Worm (Caenorhabditis elegans) whole organism, young adult: ENCODE data around the gene kqt-3.

ENCODE experiments used
- B0019.2 ChIP-seq: fragments of 200-800 bp; sonication (Bioruptor generic); conservative IDR thresholded peaks from 2 replicates; pipeline ENCODE4 v1.3.6; 2022; ENCODE audit warnings: missing genetic modification reagents, missing genetic modification characterization, missing compliant biosample characterization
- C17E4.6 ChIP-seq: fragments of 200-800 bp; sonication (Bioruptor generic); IDR thresholded peaks from 2 replicates; pipeline ENCODE4 v1.3.6; 2022; ENCODE audit warnings: missing genetic modification reagents, missing genetic modification characterization, missing compliant biosample characterization
- D2030.7 ChIP-seq: fragments of 200-800 bp; sonication (Bioruptor generic); IDR thresholded peaks from 2 replicates; pipeline ENCODE4 v1.3.6; 2022; ENCODE audit warnings: missing genetic modification reagents, missing genetic modification characterization, missing compliant biosample characterization
- F10E7.11 ChIP-seq: sonication (generic microtip); optimal IDR thresholded peaks from 2 replicates; lab custom pipeline; 2017; ENCODE audit warnings: mild to moderate bottlenecking, missing genetic modification characterization, moderate library complexity, missing compliant biosample characterization
- F22D6.2 ChIP-seq: sonication (generic microtip); optimal IDR thresholded peaks from 2 replicates; lab custom pipeline; 2016; ENCODE audit warnings: mild to moderate bottlenecking, missing genetic modification characterization, missing compliant biosample characterization
- F23B12.7 ChIP-seq: sonication (generic microtip); optimal IDR thresholded peaks from 2 replicates; lab custom pipeline; 2017; ENCODE audit warnings: missing genetic modification characterization, mild to moderate bottlenecking, missing compliant biosample characterization, antibody characterized with exemption, moderate library complexity; ENCODE audit not compliant: insufficient read depth
- F33H1.4 ChIP-seq: fragments of 200-800 bp; sonication (Bioruptor generic); IDR thresholded peaks from 2 replicates; pipeline ENCODE4 v1.3.6; 2022; ENCODE audit warnings: missing genetic modification reagents, missing genetic modification characterization, missing compliant biosample characterization
- F55B11.4 ChIP-seq: sonication (generic microtip); optimal IDR thresholded peaks from 2 replicates; lab custom pipeline; 2016; ENCODE audit warnings: missing compliant biosample characterization, missing genetic modification characterization, borderline replicate concordance; ENCODE audit not compliant: insufficient read depth
- F57C9.4 ChIP-seq: sonication (generic microtip); optimal IDR thresholded peaks from 2 replicates; lab custom pipeline; 2017; ENCODE audit warnings: mild to moderate bottlenecking, missing genetic modification characterization, missing compliant biosample characterization
- T26A5.8 ChIP-seq: sonication (generic microtip); optimal IDR thresholded peaks from 2 replicates; lab custom pipeline; 2016; ENCODE audit warnings: missing genetic modification characterization, missing compliant biosample characterization
- Y56A3A.18 ChIP-seq: fragments of 200-800 bp; sonication (Bioruptor generic); IDR thresholded peaks from 2 replicates; pipeline ENCODE4 v1.3.6; 2022; ENCODE audit warnings: missing genetic modification reagents, missing genetic modification characterization, missing compliant biosample characterization
- Y67H2A.10 ChIP-seq: fragments of 200-800 bp; sonication (Bioruptor generic); conservative IDR thresholded peaks from 2 replicates; pipeline ENCODE4 v1.3.6; 2022; ENCODE audit warnings: missing genetic modification reagents, missing genetic modification characterization, missing compliant biosample characterization
- ZK185.1 ChIP-seq: sonication (generic microtip); optimal IDR thresholded peaks from 2 replicates; lab custom pipeline; 2016; ENCODE audit warnings: mild to moderate bottlenecking, missing genetic modification characterization, missing compliant biosample characterization; ENCODE audit not compliant: poor library complexity, severe bottlenecking
- akir-1 ChIP-seq: fragments of 200-800 bp; sonication (Bioruptor generic); optimal IDR thresholded peaks from 2 replicates; lab custom pipeline; 2018; ENCODE audit warnings: mild to moderate bottlenecking, missing genetic modification characterization, moderate library complexity, missing compliant biosample characterization
- aptf-3 ChIP-seq: fragments of 200-800 bp; sonication (Bioruptor generic); IDR thresholded peaks from 2 replicates; pipeline ENCODE4 v1.3.6; 2022; ENCODE audit warnings: missing genetic modification characterization, missing compliant biosample characterization
- attf-3 ChIP-seq: fragments of 200-800 bp; sonication (Bioruptor generic); conservative IDR thresholded peaks from 2 replicates; pipeline ENCODE4 v1.3.6; 2022; ENCODE audit warnings: missing genetic modification reagents, missing genetic modification characterization, missing compliant biosample characterization
- attf-5 ChIP-seq: fragments of 200-800 bp; sonication (Bioruptor generic); optimal IDR thresholded peaks from 2 replicates; lab custom pipeline; 2018; ENCODE audit warnings: mild to moderate bottlenecking, missing genetic modification characterization, missing compliant biosample characterization
- bed-1 ChIP-seq: fragments of 200-800 bp; sonication (Bioruptor generic); IDR thresholded peaks from 2 replicates; pipeline ENCODE4 v1.3.6; 2022; ENCODE audit warnings: missing genetic modification reagents, missing genetic modification characterization, missing compliant biosample characterization
- ceh-27 ChIP-seq: fragments of 200-800 bp; sonication (Bioruptor generic); optimal IDR thresholded peaks from 2 replicates; lab custom pipeline; 2018; ENCODE audit warnings: mild to moderate bottlenecking, missing genetic modification characterization, moderate library complexity, missing compliant biosample characterization
- ceh-40 ChIP-seq: fragments of 200-800 bp; sonication (Bioruptor generic); IDR thresholded peaks from 2 replicates; pipeline ENCODE4 v1.3.6; 2022; ENCODE audit warnings: missing genetic modification characterization, missing compliant biosample characterization
- ceh-58 ChIP-seq: fragments of 200-800 bp; sonication (Bioruptor generic); IDR thresholded peaks from 2 replicates; pipeline ENCODE4 v1.3.6; 2022; ENCODE audit warnings: missing genetic modification characterization, missing compliant biosample characterization
- chd-7 ChIP-seq: sonication (generic microtip); optimal IDR thresholded peaks from 2 replicates; lab custom pipeline; 2016; ENCODE audit warnings: mild to moderate bottlenecking, missing genetic modification characterization, moderate library complexity, missing compliant biosample characterization
- die-1 ChIP-seq: sonication (generic microtip); optimal IDR thresholded peaks from 2 replicates; lab custom pipeline; 2016; ENCODE audit warnings: missing genotype, mild to moderate bottlenecking, missing genetic modification characterization, missing compliant biosample characterization
- dpff-1 ChIP-seq: sonication (generic microtip); optimal IDR thresholded peaks from 2 replicates; lab custom pipeline; 2017; ENCODE audit warnings: mild to moderate bottlenecking, missing genetic modification characterization, missing compliant biosample characterization
- dpl-1 ChIP-seq: fragments of 150-350 bp; optimal IDR thresholded peaks from 2 replicates; lab custom pipeline; 2014; ENCODE audit warnings: missing biosample characterization, missing genetic modification reagents, missing genetic modification characterization
- efl-1 ChIP-seq: fragments of 150-350 bp; optimal IDR thresholded peaks from 2 replicates; lab custom pipeline; 2014; ENCODE audit warnings: missing biosample characterization, missing genetic modification reagents, missing genetic modification characterization
- egl-18 ChIP-seq: fragments of 200-800 bp; sonication (Bioruptor generic); IDR thresholded peaks from 2 replicates; pipeline ENCODE4 v1.3.6; 2022; ENCODE audit warnings: missing genetic modification reagents, missing genetic modification characterization, missing compliant biosample characterization
- egl-44 ChIP-seq: fragments of 200-800 bp; sonication (Bioruptor generic); IDR thresholded peaks from 2 replicates; pipeline ENCODE4 v1.3.6; 2022; ENCODE audit warnings: missing genetic modification reagents, missing genetic modification characterization, missing compliant biosample characterization
- egrh-3 ChIP-seq: fragments of 200-800 bp; sonication (Bioruptor generic); IDR thresholded peaks from 2 replicates; pipeline ENCODE4 v1.3.6; 2022; ENCODE audit warnings: missing genetic modification reagents, missing genetic modification characterization, missing compliant biosample characterization
- hlh-12 ChIP-seq: sonication (generic microtip); optimal IDR thresholded peaks from 2 replicates; lab custom pipeline; 2016; ENCODE audit warnings: missing genetic modification characterization, missing compliant biosample characterization
- hmg-20 ChIP-seq: fragments of 200-800 bp; sonication (Bioruptor generic); IDR thresholded peaks from 2 replicates; pipeline ENCODE4 v1.3.6; 2022; ENCODE audit warnings: missing genetic modification reagents, missing genetic modification characterization, missing compliant biosample characterization
- hrde-1 ChIP-seq: sonication (generic microtip); optimal IDR thresholded peaks from 2 replicates; lab custom pipeline; 2016; ENCODE audit warnings: missing genetic modification characterization, mild to moderate bottlenecking, missing compliant biosample characterization, moderate library complexity, missing genotype, missing genetic modification reagents, borderline replicate concordance
- lin-40 ChIP-seq: sonication (generic microtip); optimal IDR thresholded peaks from 2 replicates; lab custom pipeline; 2016; ENCODE audit warnings: missing genetic modification characterization, mild to moderate bottlenecking, missing compliant biosample characterization, missing genotype, missing genetic modification reagents
- lin-54 ChIP-seq: fragments of 200-800 bp; sonication (Bioruptor generic); optimal IDR thresholded peaks from 2 replicates; lab custom pipeline; 2018; ENCODE audit warnings: mild to moderate bottlenecking, missing genetic modification characterization, missing compliant biosample characterization
- lir-1 ChIP-seq: fragments of 200-800 bp; sonication (Bioruptor generic); conservative IDR thresholded peaks from 2 replicates; pipeline ENCODE4 v1.3.6; 2022; ENCODE audit warnings: missing genetic modification reagents, missing genetic modification characterization, missing compliant biosample characterization
- madf-3 ChIP-seq: fragments of 200-800 bp; sonication (Bioruptor generic); IDR thresholded peaks from 2 replicates; pipeline ENCODE4 v1.3.6; 2022; ENCODE audit warnings: missing genetic modification reagents, missing genetic modification characterization, missing compliant biosample characterization
- mel-28 ChIP-seq: sonication (generic microtip); optimal IDR thresholded peaks from 2 replicates; lab custom pipeline; 2016; ENCODE audit warnings: borderline replicate concordance, mild to moderate bottlenecking, missing genetic modification characterization, missing compliant biosample characterization
- mxl-1 ChIP-seq: sonication (generic microtip); optimal IDR thresholded peaks from 2 replicates; lab custom pipeline; 2016; ENCODE audit warnings: missing genetic modification characterization, missing compliant biosample characterization
- nfya-1 ChIP-seq: sonication (generic microtip); optimal IDR thresholded peaks from 2 replicates; lab custom pipeline; 2017; ENCODE audit warnings: antibody characterized with exemption, missing compliant biosample characterization, missing genetic modification characterization, borderline replicate concordance; ENCODE audit not compliant: insufficient read depth
- nhr-27 ChIP-seq: fragments of 200-800 bp; sonication (Bioruptor generic); optimal IDR thresholded peaks from 2 replicates; lab custom pipeline; 2018; ENCODE audit warnings: mild to moderate bottlenecking, missing genetic modification characterization, moderate library complexity, missing compliant biosample characterization
- nhr-80 ChIP-seq: sonication (generic microtip); optimal IDR thresholded peaks from 2 replicates; lab custom pipeline; 2016; ENCODE audit warnings: missing genetic modification characterization, missing compliant biosample characterization
- nhr-90 ChIP-seq: sonication (generic microtip); optimal IDR thresholded peaks from 2 replicates; lab custom pipeline; 2016; ENCODE audit warnings: missing genotype, mild to moderate bottlenecking, missing genetic modification characterization, missing compliant biosample characterization
- pha-4 ChIP-seq: fragments of 150-350 bp; sonication (generic microtip); optimal IDR thresholded peaks from 2 replicates; lab custom pipeline; 2014; ENCODE audit warnings: missing biosample characterization, missing genetic modification reagents, missing genetic modification characterization
- sdz-38 ChIP-seq: sonication (generic microtip); optimal IDR thresholded peaks from 2 replicates; lab custom pipeline; 2016; ENCODE audit warnings: missing genotype, missing genetic modification characterization, missing compliant biosample characterization
- somi-1 ChIP-seq: fragments of 200-800 bp; sonication (Bioruptor generic); optimal IDR thresholded peaks from 2 replicates; lab custom pipeline; 2018; ENCODE audit warnings: mild to moderate bottlenecking, missing genetic modification characterization, missing compliant biosample characterization
- sptf-2 ChIP-seq: fragments of 200-800 bp; sonication (Bioruptor generic); optimal IDR thresholded peaks from 2 replicates; lab custom pipeline; 2018; ENCODE audit warnings: mild to moderate bottlenecking, missing genetic modification characterization, missing compliant biosample characterization
- tbx-9 ChIP-seq: sonication (generic microtip); optimal IDR thresholded peaks from 2 replicates; lab custom pipeline; 2016; ENCODE audit warnings: borderline replicate concordance, missing genetic modification characterization, inconsistent platforms, missing compliant biosample characterization
- unc-62 ChIP-seq: fragments of 150-350 bp; optimal IDR thresholded peaks from 2 replicates; lab custom pipeline; 2014; ENCODE audit warnings: missing biosample characterization, missing genetic modification reagents, missing genetic modification characterization
- zim-3 ChIP-seq: sonication (generic microtip); optimal IDR thresholded peaks from 2 replicates; lab custom pipeline; 2017; ENCODE audit warnings: mild to moderate bottlenecking, missing genetic modification characterization, moderate library complexity, missing compliant biosample characterization

The kqt-3 gene

DNA sequence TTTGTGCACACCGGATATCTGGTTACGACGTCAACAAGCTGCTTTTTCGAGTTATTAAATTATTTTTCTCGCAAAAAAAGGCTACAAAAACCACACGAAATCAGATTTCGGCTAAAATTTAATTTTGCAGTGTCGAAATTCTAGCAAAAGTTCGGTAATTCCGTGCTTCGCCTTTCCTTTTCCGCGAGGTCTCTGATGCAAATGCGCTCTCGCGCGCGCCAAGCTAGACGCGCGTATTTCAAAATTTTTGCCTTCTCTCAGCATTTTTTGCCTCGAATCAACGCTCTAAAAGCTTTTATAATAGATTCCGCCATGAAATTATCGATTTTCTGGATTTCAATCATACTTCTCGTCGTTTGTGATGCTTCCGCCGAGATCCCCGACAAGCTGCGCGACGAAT, 26.7 kb downstream of the kqt-3 start, which contains the start of gene Y54G9A.5 (continued):
- TF ChIP-seq F23B12.7 (peak; percentile 43), F55B11.4 (tag; lab: Kevin White, UChicago) (no peak), madf-3 (GFP tag; lab: Robert Waterston, UW) (peak; percentile 53; the same call in 1 of the 2 replicates), ceh-58 (GFP tag; lab: Robert Waterston, UW) (no peak), lin-54 (GFP tag; lab: Kevin White, UChicago) (peak; percentile 77), ceh-27 (GFP tag; lab: Kevin White, UChicago) (no peak), B0019.2 (0 out of 2 replicates have a peak, but pooled peaks have one; percentile 34), egrh-3 (GFP tag; lab: Robert Waterston, UW) (no peak), D2030.7 (GFP tag; lab: Robert Waterston, UW) (peak; percentile 85), nhr-90 (tag; lab: Kevin White, UChicago) (no peak), lir-1 (no peak), efl-1 (GFP tag; lab: Kevin White, UChicago) (peak; percentile 85), egl-18 (no peak), hlh-12 (tag; lab: Kevin White, UChicago) (no peak), F22D6.2 (tag; lab: Kevin White, UChicago) (no peak), dpl-1 (GFP tag; lab: Kevin White, UChicago) (peak; percentile 66), ZK185.1 (tag; lab: Kevin White, UChicago) (no peak), ceh-40 (GFP tag; lab: Robert Waterston, UW) (no peak), C17E4.6 (GFP tag; lab: Robert Waterston, UW) (no peak), sptf-2 (GFP tag; lab: Kevin White, UChicago) (no peak), hrde-1 (tag; lab: Kevin White, UChicago) (no peak), somi-1 (GFP tag; lab: Kevin White, UChicago) (no peak), dpff-1 (tag; lab: Kevin White, UChicago) (no peak), nhr-80 (tag; lab: Kevin White, UChicago) (no peak), sdz-38 (tag; lab: Kevin White, UChicago) (no peak), F33H1.4 (GFP tag; lab: Robert Waterston, UW) (peak; percentile 62), mxl-1 (tag; lab: Kevin White, UChicago) (no peak), mel-28 (tag; lab: Kevin White, UChicago) (no peak), pha-4 (no peak), nhr-27 (tag; lab: Kevin White, UChicago) (no peak), bed-1 (GFP tag; lab: Robert Waterston, UW) (no peak), T26A5.8 (tag; lab: Kevin White, UChicago) (no peak), lin-40 (tag; lab: Kevin White, UChicago) (no peak), attf-5 (GFP tag; lab: Kevin White, UChicago) (no peak), aptf-3 (GFP tag; lab: Robert Waterston, UW) (no peak), Y56A3A.18 (GFP tag; lab: Robert Waterston, UW) (no peak), attf-3 (GFP tag; lab: Robert Waterston, UW) (peak; percentile 56; the same call in 1 of the 2 replicates), egl-44 (no peak), Y67H2A.10 (0 out of 2 replicates have a peak, but pooled peaks have one; percentile 40), nfya-1 (tag; lab: Kevin White, UChicago) (no peak), F10E7.11 (tag; lab: Kevin White, UChicago) (no peak), die-1 (tag; lab: Kevin White, UChicago) (no peak), tbx-9 (tag; lab: Kevin White, UChicago) (no peak), chd-7 (tag; lab: Kevin White, UChicago) (no peak), unc-62 (GFP tag; lab: Kevin White, UChicago) (no peak), akir-1 (GFP tag; lab: Kevin White, UChicago) (no peak), F57C9.4 (tag; lab: Kevin White, UChicago) (no peak), hmg-20 (GFP tag; lab: Robert Waterston, UW) (no peak), zim-3 (tag; lab: Kevin White, UChicago) (no peak)
